Fruit fly (Drosophila melanogaster): ENCODE results near the gene CG7276.
A peak's percentile ranks its signal among the peaks of the same experiment; 100 is the strongest.

DNA sequence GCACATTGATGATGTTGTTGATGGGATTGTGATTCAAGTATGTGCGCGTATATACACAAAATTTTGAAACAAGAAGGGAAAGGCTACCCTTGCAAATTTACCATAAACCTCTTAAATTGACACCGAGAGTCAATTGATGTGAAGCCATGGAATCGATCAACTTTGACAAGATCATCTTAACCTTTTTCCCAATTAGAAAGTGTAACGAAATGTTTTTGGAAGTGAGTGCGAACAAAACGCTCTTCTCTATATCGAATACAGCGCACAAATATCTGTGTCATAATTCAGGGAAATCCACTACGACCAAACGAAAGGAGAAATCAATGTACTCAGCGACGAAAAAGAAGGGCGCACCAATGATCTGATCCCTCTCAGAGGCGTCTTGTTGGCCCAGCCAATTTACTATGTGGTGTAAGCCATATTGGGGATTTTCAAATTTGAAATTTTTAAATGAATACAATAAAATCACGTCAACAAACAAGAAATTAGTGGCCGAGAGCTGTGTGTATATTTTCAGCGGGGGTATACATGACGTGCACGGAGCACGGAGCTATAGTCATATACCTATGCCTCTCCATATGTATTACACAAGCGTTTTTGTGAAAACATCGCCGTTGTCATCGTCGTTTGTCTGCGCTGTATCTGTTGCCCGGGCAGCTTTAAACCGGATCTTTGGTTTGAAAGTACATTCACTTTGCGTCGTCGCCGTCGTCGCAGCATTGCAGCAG lies 35.6 kb downstream of the CG7276 start:
- TF ChIP-seq CG3919 (GFP tag; optimal IDR thresholded peaks at IDR 0.05) (peak; percentile 68), lz (GFP tag; optimal IDR thresholded peaks at IDR 0.05) (peak; percentile 76), Ets21C (GFP tag; optimal IDR thresholded peaks at IDR 0.05) (peak; percentile 79), svp (GFP tag) (peak; percentile 97), Blimp-1 (GFP tag; optimal IDR thresholded peaks at IDR 0.05) (peak; percentile 52), Met (GFP tag; optimal IDR thresholded peaks at IDR 0.05) (peak; percentile 90), Gug (GFP tag; IDR thresholded peaks at IDR 0.05) (peak; percentile 24; the same call in 1 of the 2 replicates), cyc (GFP tag; optimal IDR thresholded peaks at IDR 0.05) (peak; percentile 84), CG8632 (GFP tag; optimal IDR thresholded peaks at IDR 0.05) (peak; percentile 31), CG8319 (GFP tag; optimal IDR thresholded peaks at IDR 0.05) (peak; percentile 33), Sox15 (GFP tag; optimal IDR thresholded peaks at IDR 0.05) (peak; percentile 40), CG11762 (GFP tag; optimal IDR thresholded peaks at IDR 0.05; ENCODE audit: insufficient read depth) (peak; percentile 35), eg (GFP tag; IDR thresholded peaks at IDR 0.05) (peak; percentile 39; the same call in 2 of the 3 replicates), Lpt (GFP tag; optimal IDR thresholded peaks at IDR 0.05) (peak; percentile 64)
